Worm (Caenorhabditis elegans): ENCODE results near the gene srh-2.

srh-2 gene

DNA sequence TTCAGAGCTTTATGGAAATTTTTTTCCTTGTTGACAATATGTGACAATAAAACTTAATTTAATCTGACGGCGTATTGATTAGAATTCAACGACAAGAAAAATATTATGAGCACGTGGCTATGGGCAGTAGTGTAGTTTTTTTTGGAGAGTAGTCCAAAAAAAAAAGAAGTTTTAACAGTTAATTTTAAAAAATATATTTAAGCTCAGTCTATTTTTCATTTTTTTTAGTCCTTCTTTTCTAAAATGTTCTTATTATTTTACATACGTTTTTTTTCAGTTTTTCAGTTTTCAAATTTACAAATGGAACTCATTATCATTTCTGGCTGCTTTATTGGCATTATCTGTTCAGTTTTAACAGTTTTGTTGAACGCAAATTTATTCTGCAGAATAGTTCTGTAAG is 19.3 kb upstream of the srh-2 start, which contains the start of gene srbc-39:
Gene srbc-39, plus strand, starts transcription at position 301 of the 400 bp plus-strand sequence.
- TF ChIP-seq dao-5 (tag; optimal IDR thresholded peaks at IDR 0.05) = no peak
- TF ChIP-seq him-1 (tag; optimal IDR thresholded peaks at IDR 0.05) = no peak
- no peak for TF ChIP-seq W03F9.2 (tag; optimal IDR thresholded peaks at IDR 0.05)

DNA sequence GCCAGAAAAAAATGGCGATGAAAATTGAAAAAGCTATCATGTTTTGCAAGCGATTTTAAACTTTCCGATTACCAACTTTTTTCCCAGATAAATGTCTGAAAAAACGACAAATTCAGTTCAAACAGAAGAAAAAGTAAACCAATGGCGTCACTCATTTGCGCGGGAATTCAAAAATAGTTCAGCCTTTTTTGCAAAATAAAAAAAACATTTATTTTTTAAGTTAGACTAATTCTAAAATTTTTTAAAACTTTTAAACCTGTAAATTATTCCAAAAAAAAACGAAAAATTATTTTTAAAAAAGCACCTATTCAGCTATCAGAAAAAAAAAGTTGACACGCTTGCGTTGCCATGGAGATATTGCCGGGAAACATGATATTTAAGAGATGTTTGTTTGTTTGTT is 15.2 kb upstream of the srh-2 start, which contains the start of gene cyp-33C11:
Gene cyp-33C11, minus strand, starts transcription at position 101 of the 400 bp plus-strand sequence.
- TF ChIP-seq him-1 (tag; optimal IDR thresholded peaks at IDR 0.05) = no peak
- TF ChIP-seq dao-5 (tag; optimal IDR thresholded peaks at IDR 0.05) = no peak
- TF ChIP-seq W03F9.2 (tag; optimal IDR thresholded peaks at IDR 0.05) = no peak

ce11 chrV:719731-720130 is 8.4 kb upstream of the srh-2 start, which contains the start of gene srbc-40:
TSS of gene srbc-40 (minus strand) at chrV:719831.
- TF ChIP-seq dao-5 (tag; optimal IDR thresholded peaks at IDR 0.05) = no peak
- no peak for TF ChIP-seq W03F9.2 (tag; optimal IDR thresholded peaks at IDR 0.05)
- TF ChIP-seq him-1 (tag; optimal IDR thresholded peaks at IDR 0.05) = no peak

DNA sequence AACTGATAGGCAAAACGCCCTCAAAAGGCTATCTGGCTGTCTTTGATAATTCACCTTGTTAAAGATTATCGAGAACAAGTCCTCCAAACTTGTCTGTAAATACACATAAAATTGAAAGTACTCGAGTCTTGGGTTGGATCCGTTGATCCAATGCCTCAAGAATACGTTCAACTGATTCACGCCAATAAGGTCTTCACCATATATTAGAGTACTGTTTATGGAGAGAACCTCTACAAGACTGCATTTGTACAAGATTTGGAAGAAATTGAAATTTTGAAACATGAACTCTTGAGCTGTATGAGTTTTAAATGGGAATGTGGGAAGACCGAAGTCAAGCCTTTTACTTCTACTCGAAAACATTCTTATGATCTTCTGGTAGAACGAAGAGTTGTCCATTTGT is 5.2 kb upstream of the srh-2 start:
- no peak for TF ChIP-seq him-1 (tag; optimal IDR thresholded peaks at IDR 0.05)
- no peak for TF ChIP-seq dao-5 (tag; optimal IDR thresholded peaks at IDR 0.05)
- no peak for TF ChIP-seq W03F9.2 (tag; optimal IDR thresholded peaks at IDR 0.05)

DNA sequence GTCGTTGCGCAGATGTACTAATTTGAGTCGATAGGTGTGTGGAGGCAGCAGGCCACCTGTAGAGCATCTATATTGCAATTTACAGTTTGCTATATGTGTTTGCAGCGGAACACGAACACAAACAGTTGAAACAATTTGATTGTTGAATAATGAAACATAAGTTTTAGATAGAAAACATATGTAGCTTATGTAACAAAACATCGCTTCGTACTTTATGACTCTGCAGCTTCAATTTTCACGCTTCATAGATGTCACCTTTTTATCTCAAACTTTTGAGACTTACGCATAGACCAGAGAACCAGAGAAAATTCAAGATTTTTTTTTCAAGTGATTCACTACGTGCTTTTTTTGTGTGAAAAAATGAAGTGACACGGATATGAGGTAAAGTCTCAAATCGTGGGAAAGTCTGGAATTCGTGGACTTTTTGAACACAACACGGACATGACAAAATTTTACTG is 4.2 kb upstream of the srh-2 start, which contains the start of gene fbxb-72:
Gene fbxb-72, minus strand, starts transcription at position 58 of the 458 bp plus-strand sequence.
- TF ChIP-seq him-1 (tag; optimal IDR thresholded peaks at IDR 0.05) (no peak), W03F9.2 (tag; optimal IDR thresholded peaks at IDR 0.05) (no peak), dao-5 (tag; optimal IDR thresholded peaks at IDR 0.05) (no peak)

ce11 chrV:724470-724890 is 3.6 kb upstream of the srh-2 start:
- TF ChIP-seq dao-5 (tag; optimal IDR thresholded peaks at IDR 0.05) = no peak
- no peak for TF ChIP-seq W03F9.2 (tag; optimal IDR thresholded peaks at IDR 0.05)
- no peak for TF ChIP-seq him-1 (tag; optimal IDR thresholded peaks at IDR 0.05)

DNA sequence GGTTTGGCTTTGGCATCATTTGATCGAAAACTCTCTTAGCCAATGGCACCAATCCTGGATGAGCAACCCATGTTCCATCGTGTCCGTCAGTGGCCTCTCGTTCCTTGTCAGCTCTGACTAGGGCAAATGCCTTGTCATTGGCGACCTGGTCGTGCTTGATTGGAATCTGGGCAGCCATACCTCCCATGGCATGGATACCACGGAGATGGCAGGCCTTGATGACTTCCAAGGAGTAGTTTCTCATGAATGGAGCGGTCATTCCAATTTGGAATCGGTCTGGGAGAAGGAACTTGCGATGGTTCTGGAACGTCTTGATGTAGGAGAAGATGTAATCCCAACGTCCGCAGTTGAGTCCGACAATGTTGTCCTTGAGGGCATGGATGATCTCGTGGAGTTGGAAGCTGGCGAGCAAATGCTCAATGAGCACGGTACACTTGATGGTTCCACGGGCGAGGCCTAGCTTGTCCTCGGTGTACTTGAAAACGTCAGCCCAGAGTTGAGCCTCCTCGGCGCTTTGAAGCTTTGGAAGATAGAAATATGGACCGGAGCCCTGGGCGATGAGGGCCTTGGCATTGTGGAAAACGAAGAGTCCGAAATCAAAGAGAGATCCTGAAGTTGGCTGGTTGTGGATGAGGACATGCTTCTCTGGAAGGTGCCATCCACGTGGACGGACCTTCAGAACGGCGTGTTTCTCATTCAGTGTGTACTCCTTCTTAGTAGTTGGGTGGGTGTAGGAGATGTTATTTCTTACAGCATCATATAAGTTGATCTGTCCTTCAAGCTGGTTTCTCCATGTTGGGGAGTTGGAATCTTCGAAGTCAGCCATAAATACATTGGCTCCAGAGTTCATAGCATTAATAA is 2.9 kb upstream of the srh-2 start:
- TF ChIP-seq dao-5 (tag; optimal IDR thresholded peaks at IDR 0.05) (no peak), him-1 (tag; optimal IDR thresholded peaks at IDR 0.05) (no peak), W03F9.2 (tag; optimal IDR thresholded peaks at IDR 0.05) (no peak)

DNA sequence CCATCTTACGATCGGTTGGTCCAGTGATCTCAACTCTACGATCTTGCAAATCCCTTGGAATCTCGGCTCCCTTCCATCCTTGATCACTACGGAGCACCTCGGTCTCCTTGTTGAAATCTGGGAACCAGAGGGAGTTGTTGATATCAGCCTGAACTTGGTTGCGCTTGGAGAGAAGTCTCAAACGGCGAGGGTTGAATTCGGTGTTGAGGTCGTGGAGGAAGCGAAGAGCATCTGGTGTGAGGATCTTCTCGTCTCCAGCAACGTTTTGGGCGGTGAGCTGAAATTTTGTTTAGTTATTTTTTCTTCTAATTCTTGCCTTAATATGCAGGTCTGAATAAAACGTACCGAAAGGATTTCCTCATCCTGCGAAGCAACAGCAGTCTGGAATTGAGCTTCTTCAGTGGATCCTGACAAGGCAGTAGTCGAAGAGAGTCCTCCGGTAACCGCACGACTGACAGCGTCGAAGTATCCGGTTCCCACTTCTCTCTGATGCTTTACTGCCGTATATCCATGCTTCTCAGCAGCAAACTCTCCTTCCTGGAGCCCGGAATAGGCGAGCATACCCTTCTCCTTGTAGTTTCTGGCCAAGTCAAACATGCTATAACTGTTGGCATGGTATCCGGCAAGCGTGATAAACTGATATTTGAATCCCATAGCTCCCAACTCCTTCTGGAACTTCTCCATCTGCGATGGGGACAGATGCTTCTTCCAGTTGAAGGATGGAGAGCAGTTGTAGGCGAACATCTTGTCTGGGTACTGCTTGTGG is 2.1 kb upstream of the srh-2 start:
- TF ChIP-seq him-1 (tag; optimal IDR thresholded peaks at IDR 0.05) (no peak), W03F9.2 (tag; optimal IDR thresholded peaks at IDR 0.05) (no peak), dao-5 (tag; optimal IDR thresholded peaks at IDR 0.05) (no peak)

DNA sequence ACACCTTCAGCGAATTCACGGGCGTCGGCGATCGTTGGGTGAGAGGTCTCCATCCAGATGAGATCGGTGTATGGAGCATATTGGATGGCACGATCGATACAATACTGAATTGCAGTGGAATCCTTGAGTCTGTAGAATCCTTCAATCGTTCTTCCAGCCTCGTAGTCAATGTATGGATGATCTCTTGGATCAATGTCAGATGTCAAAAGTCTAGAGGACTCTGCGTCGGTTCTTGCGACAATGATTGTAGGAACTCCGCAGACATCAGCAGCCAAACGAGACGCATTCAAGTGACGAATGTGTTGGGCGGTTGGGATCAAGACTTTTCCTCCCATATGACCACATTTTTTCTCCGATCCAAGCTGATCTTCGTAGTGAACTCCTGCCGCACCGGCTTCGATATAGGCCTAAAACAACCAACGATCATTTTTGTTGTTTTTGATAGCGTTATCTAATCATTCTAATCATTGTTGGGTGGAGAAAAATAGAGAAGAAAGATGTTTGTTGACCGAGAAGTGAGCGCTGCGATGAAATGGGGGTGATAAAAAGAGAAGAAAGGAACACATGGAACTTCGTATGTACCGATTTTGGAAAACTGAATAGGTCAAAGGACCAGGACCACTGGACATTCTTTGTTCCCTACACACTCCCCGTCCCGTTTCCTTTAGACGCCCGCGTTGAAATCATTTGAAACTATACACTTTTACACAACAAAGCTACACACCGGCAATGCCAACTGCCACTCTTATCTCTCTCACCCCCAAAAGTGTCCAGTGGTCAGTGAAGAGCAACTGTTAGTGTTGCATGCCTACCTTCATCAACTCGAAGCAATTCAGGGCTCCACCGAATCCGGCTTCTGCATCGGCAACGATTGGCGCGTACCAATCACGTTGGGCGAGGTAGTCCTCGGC is 1.3 kb upstream of the srh-2 start:
- TF ChIP-seq him-1 (tag; optimal IDR thresholded peaks at IDR 0.05) (no peak), W03F9.2 (tag; optimal IDR thresholded peaks at IDR 0.05) (no peak), dao-5 (tag; optimal IDR thresholded peaks at IDR 0.05) (no peak)

DNA sequence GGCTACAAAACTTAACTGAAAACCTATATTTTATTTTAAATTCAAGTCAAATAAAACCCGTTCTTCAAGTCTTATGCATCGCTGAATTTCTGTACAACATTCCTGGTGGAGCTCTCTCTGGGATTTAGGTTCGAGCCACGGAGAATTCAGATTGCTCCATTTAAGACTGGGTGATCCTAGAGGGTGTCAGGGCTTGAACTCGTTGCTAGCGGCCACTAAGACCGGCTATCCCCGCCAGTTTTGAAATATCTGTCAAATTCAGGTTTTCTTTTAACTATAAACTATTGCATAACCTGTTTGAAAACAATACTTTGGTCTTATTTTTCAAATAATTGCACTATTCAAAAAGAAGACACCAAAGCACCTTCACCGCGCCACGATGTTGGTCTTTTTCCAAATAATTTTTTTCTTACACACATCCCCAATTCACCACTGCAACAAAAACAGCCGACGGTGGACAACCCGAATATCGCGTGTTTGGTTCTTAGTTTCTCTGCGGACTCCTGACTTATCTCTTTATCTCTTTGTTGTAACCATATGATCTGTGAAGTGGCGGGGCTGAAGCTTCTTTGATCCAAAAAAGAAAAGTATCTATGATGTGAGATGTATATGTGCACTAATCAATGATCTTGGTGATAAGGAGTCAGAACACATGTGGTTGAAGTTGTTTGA is 857 bp downstream of the srh-2 start:
- TF ChIP-seq dao-5 (tag; optimal IDR thresholded peaks at IDR 0.05) (no peak), W03F9.2 (tag; optimal IDR thresholded peaks at IDR 0.05) (no peak), him-1 (tag; optimal IDR thresholded peaks at IDR 0.05) (no peak)

DNA sequence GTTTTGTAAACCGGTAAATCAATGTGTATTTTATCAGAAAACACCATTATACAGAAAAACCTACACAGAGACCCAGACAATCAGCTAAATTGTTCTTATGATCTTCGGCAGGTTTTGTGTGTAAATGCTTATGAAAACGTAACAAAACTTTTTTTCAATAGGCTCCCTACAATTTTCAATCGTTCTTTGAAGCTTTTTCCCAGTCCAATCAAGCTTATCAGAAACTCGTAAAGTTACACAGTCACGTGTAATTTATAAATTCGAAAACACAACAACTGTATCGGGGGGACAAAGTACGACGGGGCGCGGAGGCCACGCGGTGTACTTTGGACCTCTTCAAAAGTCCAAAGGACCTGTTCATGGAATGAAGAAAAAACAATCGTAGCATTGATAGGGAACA is 2.1 kb downstream of the srh-2 start:
- no peak for TF ChIP-seq him-1 (tag; optimal IDR thresholded peaks at IDR 0.05)
- peak; percentile 38 for TF ChIP-seq W03F9.2 (tag; optimal IDR thresholded peaks at IDR 0.05)

DNA sequence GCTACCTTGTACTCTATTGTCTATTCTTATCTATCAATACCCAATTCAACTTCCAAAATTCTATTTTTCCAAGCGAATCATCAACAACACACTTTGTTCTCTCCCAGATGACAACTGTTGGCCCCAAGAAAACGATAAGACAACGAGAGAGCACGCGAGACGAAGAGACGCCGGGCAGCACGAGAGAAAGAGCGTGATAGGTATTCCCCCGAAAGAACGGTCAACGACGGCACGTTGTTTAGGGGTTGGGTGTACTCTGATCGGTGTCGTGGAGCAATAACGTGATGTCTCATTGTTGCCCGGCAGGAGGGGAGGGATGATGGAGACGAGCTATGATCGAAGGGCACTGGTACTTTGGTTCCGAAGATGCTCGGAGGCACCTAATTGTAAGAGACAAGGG is 3.2 kb downstream of the srh-2 start:
- no peak for TF ChIP-seq him-1 (tag; optimal IDR thresholded peaks at IDR 0.05)
- TF ChIP-seq dao-5 (tag; optimal IDR thresholded peaks at IDR 0.05) = no peak
- TF ChIP-seq W03F9.2 (tag; optimal IDR thresholded peaks at IDR 0.05) = peak; percentile 41

Measured in whole organism, L4/young adult.